Fruit fly (Drosophila melanogaster) whole organism, adult: Measurements from ENCODE around the gene Manf.
A peak's percentile ranks its signal among the peaks of the same experiment; 100 is the strongest.

Experiments used
- CG11617 ChIP-seq: fragments of 200-800 bp; sonication (Bioruptor generic); optimal IDR thresholded peaks from 2 replicates; lab custom pipeline; 2017; ENCODE audit warnings: mild to moderate bottlenecking, missing biosample characterization, missing genetic modification reagents, missing genetic modification characterization
- CG12768 ChIP-seq: fragments of 200-800 bp; sonication (Bioruptor generic); optimal IDR thresholded peaks from 2 replicates; lab custom pipeline; 2017; ENCODE audit warnings: missing biosample characterization, missing genetic modification characterization, mild to moderate bottlenecking, moderate library complexity, missing genetic modification reagents
- CG14711 ChIP-seq: fragments of 200-800 bp; sonication (Bioruptor generic); optimal IDR thresholded peaks from 2 replicates; lab custom pipeline; 2018; ENCODE audit warnings: missing biosample characterization, mild to moderate bottlenecking, missing genetic modification characterization, moderate library complexity
- CG1620 ChIP-seq: fragments of 200-800 bp; sonication (Bioruptor generic); optimal IDR thresholded peaks from 2 replicates; lab custom pipeline; 2016; ENCODE audit warnings: missing biosample characterization, missing genetic modification characterization
- CG33017 ChIP-seq: fragments of 200-800 bp; sonication (Bioruptor generic); optimal IDR thresholded peaks from 2 replicates; lab custom pipeline; 2018; ENCODE audit warnings: missing biosample characterization, mild to moderate bottlenecking, missing genetic modification characterization, moderate library complexity
- CG5204 ChIP-seq: fragments of 200-800 bp; sonication (Bioruptor generic); optimal IDR thresholded peaks from 2 replicates; lab custom pipeline; 2016; ENCODE audit warnings: missing biosample characterization, missing genetic modification characterization
- CG7045 ChIP-seq: fragments of 200-800 bp; sonication (Bioruptor generic); optimal IDR thresholded peaks from 2 replicates; lab custom pipeline; 2017; ENCODE audit warnings: missing biosample characterization, mild to moderate bottlenecking, missing genetic modification characterization
- CG7101 ChIP-seq: fragments of 200-800 bp; sonication (Bioruptor generic); optimal IDR thresholded peaks from 2 replicates; lab custom pipeline; 2018; ENCODE audit warnings: missing biosample characterization, mild to moderate bottlenecking, missing genetic modification characterization, moderate library complexity
- Clk ChIP-seq: fragments of 200-800 bp; sonication (Bioruptor generic); optimal IDR thresholded peaks from 2 replicates; lab custom pipeline; 2017; ENCODE audit warnings: missing biosample characterization, missing genetic modification characterization
- Crg-1 ChIP-seq: fragments of 200-800 bp; sonication (Bioruptor generic); optimal IDR thresholded peaks from 2 replicates; lab custom pipeline; 2016; ENCODE audit warnings: missing biosample characterization, missing genetic modification characterization
- Hr96 ChIP-seq: fragments of 200-800 bp; sonication (Bioruptor generic); optimal IDR thresholded peaks from 2 replicates; lab custom pipeline; 2016; ENCODE audit warnings: missing biosample characterization, missing genetic modification characterization
- Mnt ChIP-seq: fragments of 200-800 bp; sonication (Bioruptor generic); optimal IDR thresholded peaks from 2 replicates; lab custom pipeline; 2016; ENCODE audit warnings: missing biosample characterization, mild to moderate bottlenecking, missing genetic modification characterization
- bab1 ChIP-seq: fragments of 200-800 bp; sonication (Bioruptor generic); optimal IDR thresholded peaks from 3 replicates; lab custom pipeline; 2019; ENCODE audit warnings: missing biosample characterization, mild to moderate bottlenecking, missing genetic modification characterization, moderate library complexity
- cic ChIP-seq: fragments of 200-800 bp; sonication (Bioruptor generic); optimal IDR thresholded peaks from 2 replicates; lab custom pipeline; 2017; ENCODE audit warnings: missing biosample characterization, mild to moderate bottlenecking, missing genetic modification characterization, moderate library complexity
- cnc ChIP-seq, 2 experiments: fragments of >200 bp; optimal IDR thresholded peaks; 2 replicates each; lab custom pipeline; 2017
- kay ChIP-seq: fragments of 200-800 bp; sonication (Bioruptor generic); peaks from one replicate; lab custom pipeline; 2016; ENCODE audit warnings: missing biosample characterization, missing genetic modification characterization, borderline replicate concordance
- ovo ChIP-seq: fragments of 200-800 bp; sonication (Bioruptor generic); optimal IDR thresholded peaks from 2 replicates; lab custom pipeline; 2016; ENCODE audit warnings: missing biosample characterization, missing genetic modification characterization
- pad ChIP-seq: fragments of 200-800 bp; sonication (Bioruptor generic); optimal IDR thresholded peaks from 3 replicates; lab custom pipeline; 2017; ENCODE audit warnings: missing biosample characterization, missing genetic modification characterization, mild to moderate bottlenecking, moderate library complexity, missing genetic modification reagents
- tj ChIP-seq: fragments of 200-800 bp; sonication (Bioruptor generic); optimal IDR thresholded peaks from 3 replicates; lab custom pipeline; 2017; ENCODE audit warnings: missing biosample characterization, mild to moderate bottlenecking, missing genetic modification characterization, moderate library complexity
- toe ChIP-seq: fragments of 200-800 bp; sonication (Bioruptor generic); optimal IDR thresholded peaks from 2 replicates; lab custom pipeline; 2016; ENCODE audit warnings: missing biosample characterization, missing genetic modification characterization

The Manf gene

DNA sequence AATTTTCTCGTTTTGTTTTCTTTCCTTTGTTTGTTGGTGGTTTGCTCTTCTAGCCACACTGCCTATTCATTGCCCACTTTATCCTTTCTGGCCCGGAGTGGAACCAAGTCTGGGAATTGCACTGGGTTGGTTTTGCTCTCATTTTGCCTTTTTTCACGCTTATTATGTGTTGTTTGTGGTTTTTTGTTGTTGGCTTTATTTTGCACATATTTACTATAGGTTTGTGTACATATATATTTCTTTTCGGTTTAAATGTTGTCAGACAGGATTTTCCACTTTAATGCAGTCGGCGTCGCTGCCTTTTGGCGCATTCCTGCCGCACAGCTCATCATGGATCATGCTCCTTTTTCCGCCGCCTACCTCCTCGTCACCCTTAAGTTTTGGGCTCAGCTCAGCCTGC lies 14.9 kb upstream of the Manf start:
- TF ChIP-seq CG11617 (GFP tag; lab: Kevin White, UChicago) (no peak), CG5204 (GFP tag; lab: Kevin White, UChicago) (no peak), CG7045 (GFP tag; lab: Kevin White, UChicago) (no peak), bab1 (GFP tag; lab: Kevin White, UChicago) (no peak), tj (GFP tag; lab: Kevin White, UChicago) (no peak), CG12768 (GFP tag; lab: Kevin White, UChicago) (no peak), cic (GFP tag; lab: Kevin White, UChicago) (no peak), kay (no peak), Mnt (no peak), Hr96 (GFP tag; lab: Kevin White, UChicago) (no peak), CG7101 (tag; lab: Kevin White, UChicago) (no peak)

DNA sequence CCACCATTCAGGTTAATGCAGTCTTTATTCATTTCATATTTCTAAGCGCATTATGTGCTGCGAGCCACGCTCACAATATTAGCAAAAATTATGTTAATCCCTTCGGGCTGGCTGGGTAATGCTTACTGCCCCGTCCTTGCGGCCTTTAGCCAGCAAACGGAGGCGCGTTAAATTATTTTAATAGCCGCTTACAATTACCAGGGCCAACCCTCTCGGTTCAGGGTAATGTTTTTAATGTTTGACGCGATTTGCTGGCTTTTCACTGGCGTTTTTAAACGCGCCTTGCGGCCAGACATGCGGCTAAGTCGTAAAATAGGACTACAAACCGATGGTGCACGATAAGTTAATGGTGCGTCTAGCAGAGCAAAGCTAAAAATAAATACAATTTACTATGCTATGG lies 14.4 kb upstream of the Manf start:
- no peak for TF ChIP-seq CG11617 (GFP tag; lab: Kevin White, UChicago)
- TF ChIP-seq Clk = no peak
- no peak for TF ChIP-seq cic (GFP tag; lab: Kevin White, UChicago)
- TF ChIP-seq CG7045 (GFP tag; lab: Kevin White, UChicago) = no peak
- TF ChIP-seq Mnt = no peak
- no peak for TF ChIP-seq Hr96 (GFP tag; lab: Kevin White, UChicago)
- TF ChIP-seq CG14711 (tag; lab: Kevin White, UChicago) = no peak
- no peak for TF ChIP-seq CG5204 (GFP tag; lab: Kevin White, UChicago)
- no peak for TF ChIP-seq bab1 (GFP tag; lab: Kevin White, UChicago)

- no peak for TF ChIP-seq ovo (GFP tag; lab: Kevin White, UChicago)
- TF ChIP-seq kay = no peak
- no peak for TF ChIP-seq cic (GFP tag; lab: Kevin White, UChicago)
- no peak for TF ChIP-seq CG7101 (tag; lab: Kevin White, UChicago)
- no peak for TF ChIP-seq bab1 (GFP tag; lab: Kevin White, UChicago)
- no peak for TF ChIP-seq Crg-1
- TF ChIP-seq CG33017 = no peak
- no peak for TF ChIP-seq cnc (optimal IDR thresholded peaks at IDR 0.05; lab: Kevin White, UChicago)
- TF ChIP-seq Clk = no peak
- no peak for TF ChIP-seq CG11617 (GFP tag; lab: Kevin White, UChicago)
- TF ChIP-seq CG12768 (GFP tag; lab: Kevin White, UChicago) = no peak
- TF ChIP-seq CG5204 (GFP tag; lab: Kevin White, UChicago) = no peak
- no peak for TF ChIP-seq tj (GFP tag; lab: Kevin White, UChicago)
- TF ChIP-seq Hr96 (GFP tag; lab: Kevin White, UChicago) = no peak
- no peak for TF ChIP-seq CG14711 (tag; lab: Kevin White, UChicago)
- no peak for TF ChIP-seq pad (GFP tag; lab: Kevin White, UChicago)
- TF ChIP-seq Mnt = no peak
- TF ChIP-seq CG7045 (GFP tag; lab: Kevin White, UChicago) = no peak
- no peak for TF ChIP-seq toe (GFP tag; lab: Kevin White, UChicago)
Observed at dm6 chr3R:16335438-16336073, 13.6 kb upstream of the Manf start.

DNA sequence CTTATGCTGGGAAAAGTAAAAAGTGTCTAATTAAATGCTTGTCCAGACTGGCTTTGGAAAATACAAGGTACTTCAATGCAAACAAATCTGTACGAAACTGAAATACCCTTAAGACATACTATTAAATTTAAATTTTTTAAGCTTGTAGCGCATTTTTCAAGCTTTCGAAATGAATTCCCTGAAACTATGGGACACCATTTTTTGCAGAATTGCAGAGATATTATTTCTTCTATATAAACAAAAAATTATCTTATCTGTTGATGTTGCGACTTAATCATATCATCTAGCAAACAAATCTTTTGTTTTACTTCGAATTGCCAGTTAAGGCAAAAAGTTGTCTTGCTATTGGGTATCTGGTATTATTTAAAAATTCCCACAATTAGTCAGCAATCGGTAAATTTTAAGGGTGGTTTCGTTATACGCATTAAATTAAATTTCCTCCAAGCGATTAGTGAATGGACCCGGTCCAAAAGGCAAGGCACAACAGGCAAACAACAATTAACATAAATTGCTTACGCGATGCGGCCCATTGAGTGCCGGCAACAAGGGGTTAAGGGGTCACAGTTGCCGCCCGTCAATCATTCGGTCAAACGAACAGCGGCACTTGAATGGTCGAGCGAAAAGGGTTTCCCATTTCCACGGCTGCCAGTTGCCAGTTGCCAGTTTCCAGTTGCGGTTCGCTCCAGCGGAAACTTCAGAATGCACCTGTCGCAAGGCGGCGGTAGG lies 12.7 kb upstream of the Manf start:
- TF ChIP-seq CG33017 (peak; percentile 10), CG5204 (GFP tag; lab: Kevin White, UChicago) (no peak), cnc (optimal IDR thresholded peaks at IDR 0.05; lab: Kevin White, UChicago) (no peak), Mnt (no peak), tj (GFP tag; lab: Kevin White, UChicago) (peak; percentile 28), Crg-1 (no peak), CG12768 (GFP tag; lab: Kevin White, UChicago) (peak; percentile 24), CG7101 (tag; lab: Kevin White, UChicago) (no peak), CG14711 (tag; lab: Kevin White, UChicago) (no peak), CG1620 (GFP tag; lab: Kevin White, UChicago) (no peak), kay (peak; percentile 86), pad (GFP tag; lab: Kevin White, UChicago) (no peak), Clk (no peak), toe (GFP tag; lab: Kevin White, UChicago) (no peak), ovo (GFP tag; lab: Kevin White, UChicago) (no peak), bab1 (GFP tag; lab: Kevin White, UChicago) (no peak), CG11617 (GFP tag; lab: Kevin White, UChicago) (no peak), cic (GFP tag; lab: Kevin White, UChicago) (no peak), CG7045 (GFP tag; lab: Kevin White, UChicago) (no peak), Hr96 (GFP tag; lab: Kevin White, UChicago) (no peak)

- TF ChIP-seq Crg-1 (no peak), CG12768 (GFP tag; lab: Kevin White, UChicago) (no peak)
Observed at dm6 chr3R:16337053-16337385, 12.2 kb upstream of the Manf start.

- TF ChIP-seq CG12768 (GFP tag; lab: Kevin White, UChicago) = no peak
- no peak for TF ChIP-seq CG1620 (GFP tag; lab: Kevin White, UChicago)
- TF ChIP-seq cnc (optimal IDR thresholded peaks at IDR 0.05; lab: Kevin White, UChicago) = no peak
- TF ChIP-seq Crg-1 = no peak
- no peak for TF ChIP-seq kay
- no peak for TF ChIP-seq bab1 (GFP tag; lab: Kevin White, UChicago)
- no peak for TF ChIP-seq CG11617 (GFP tag; lab: Kevin White, UChicago)
- no peak for TF ChIP-seq Mnt
- no peak for TF ChIP-seq CG5204 (GFP tag; lab: Kevin White, UChicago)
- no peak for TF ChIP-seq toe (GFP tag; lab: Kevin White, UChicago)
- TF ChIP-seq CG14711 (tag; lab: Kevin White, UChicago) = no peak
- TF ChIP-seq CG7101 (tag; lab: Kevin White, UChicago) = no peak
- TF ChIP-seq ovo (GFP tag; lab: Kevin White, UChicago) = no peak
- no peak for TF ChIP-seq cic (GFP tag; lab: Kevin White, UChicago)
- no peak for TF ChIP-seq Hr96 (GFP tag; lab: Kevin White, UChicago)
- TF ChIP-seq pad (GFP tag; lab: Kevin White, UChicago) = no peak
- no peak for TF ChIP-seq tj (GFP tag; lab: Kevin White, UChicago)
- TF ChIP-seq CG33017 = no peak
Observed at dm6 chr3R:16337863-16338262, 11.3 kb upstream of the Manf start.
